Fruit fly (Drosophila melanogaster) whole organism, embryonic: Measurements from ENCODE around the gene nompC.

ENCODE experiments used
- Atf-2 ChIP-seq: fragments of 200-800 bp; sonication (Bioruptor generic); optimal IDR thresholded peaks from 2 replicates; lab custom pipeline; 2016; ENCODE audit warnings: missing biosample characterization, missing genetic modification characterization
- Awh ChIP-seq: fragments of 200-800 bp; sonication (Bioruptor generic); IDR thresholded peaks from 2 replicates; pipeline ENCODE4, ENCODE4 v1.3.6; 2022; ENCODE audit warnings: missing biosample characterization, missing genetic modification characterization
- BEAF-32 ChIP-seq: fragments of 200-800 bp; sonication (Bioruptor generic); optimal IDR thresholded peaks from 3 replicates; lab custom pipeline; 2017; ENCODE audit warnings: missing biosample characterization, missing genetic modification characterization, mild to moderate bottlenecking, moderate library complexity, missing genetic modification reagents
- Bgb ChIP-seq: fragments of 200-800 bp; sonication (Bioruptor generic); IDR thresholded peaks from 2 replicates; pipeline ENCODE4 v1.3.6; 2022; ENCODE audit warnings: missing biosample characterization, missing genetic modification characterization; ENCODE audit not compliant: partially characterized antibody
- BtbVII ChIP-seq: fragments of 200-800 bp; sonication (Bioruptor generic); optimal IDR thresholded peaks from 3 replicates; lab custom pipeline; 2017; ENCODE audit warnings: missing biosample characterization, mild to moderate bottlenecking, missing genetic modification characterization
- CG11504 ChIP-seq: fragments of 200-800 bp; sonication (Bioruptor generic); optimal IDR thresholded peaks from 3 replicates; lab custom pipeline; 2019; ENCODE audit warnings: missing biosample characterization, mild to moderate bottlenecking, missing genetic modification characterization, moderate library complexity
- CG1233 ChIP-seq: fragments of 200-800 bp; sonication (Bioruptor generic); optimal IDR thresholded peaks from 4 replicates; lab custom pipeline; 2018; ENCODE audit warnings: missing biosample characterization, mild to moderate bottlenecking, missing genetic modification characterization
- CG14050 ChIP-seq: fragments of 200-800 bp; sonication (Bioruptor generic); IDR thresholded peaks from 3 replicates; pipeline ENCODE4 v1.3.6; 2022; ENCODE audit warnings: missing biosample characterization, missing genetic modification characterization
- CG15269 ChIP-seq: fragments of 200-800 bp; sonication (Bioruptor generic); optimal IDR thresholded peaks from 2 replicates; lab custom pipeline; 2018; ENCODE audit warnings: missing biosample characterization, mild to moderate bottlenecking, missing genetic modification characterization, moderate library complexity
- CG1529 ChIP-seq: fragments of 200-800 bp; sonication (Bioruptor generic); optimal IDR thresholded peaks from 3 replicates; lab custom pipeline; 2018; ENCODE audit warnings: missing biosample characterization, missing genetic modification characterization
- CG15479 ChIP-seq: fragments of 200-800 bp; sonication (Bioruptor generic); optimal IDR thresholded peaks from 3 replicates; lab custom pipeline; 2019; ENCODE audit warnings: missing biosample characterization, mild to moderate bottlenecking, missing genetic modification characterization, moderate library complexity
- CG17186 ChIP-seq: fragments of 200-800 bp; sonication (Bioruptor generic); optimal IDR thresholded peaks from 3 replicates; lab custom pipeline; 2017; ENCODE audit warnings: missing biosample characterization, missing genetic modification reagents, missing genetic modification characterization
- CG17361 ChIP-seq: fragments of 200-800 bp; sonication (Bioruptor generic); IDR thresholded peaks from 3 replicates; pipeline ENCODE4 v1.3.6; 2022; ENCODE audit warnings: missing biosample characterization, missing genetic modification characterization
- CG30020 ChIP-seq: fragments of 200-800 bp; optimal IDR thresholded peaks from 2 replicates; lab custom pipeline; 2019; ENCODE audit warnings: missing biosample characterization, mild to moderate bottlenecking, missing genetic modification characterization, moderate library complexity
- CG32772 ChIP-seq: fragments of 200-800 bp; sonication (Bioruptor generic); IDR thresholded peaks from 2 replicates; pipeline ENCODE4 v1.3.6; 2022; ENCODE audit warnings: missing biosample characterization, missing genetic modification characterization
- CG33213 ChIP-seq: fragments of 200-800 bp; sonication (Bioruptor generic); optimal IDR thresholded peaks from 3 replicates; lab custom pipeline; 2016; ENCODE audit warnings: missing biosample characterization, missing genetic modification characterization
- CG4328 ChIP-seq: fragments of 200-800 bp; sonication (Bioruptor generic); optimal IDR thresholded peaks from 3 replicates; lab custom pipeline; 2017; ENCODE audit warnings: missing biosample characterization, missing genetic modification reagents, missing genetic modification characterization
- CG4360 ChIP-seq: fragments of 200-800 bp; sonication (Bioruptor generic); IDR thresholded peaks from 2 replicates; pipeline ENCODE4 v1.3.6; 2022; ENCODE audit warnings: missing biosample characterization, missing genetic modification characterization
- CG8478 ChIP-seq: fragments of >200 bp; optimal IDR thresholded peaks from 2 replicates; lab custom pipeline; 2018
- CG9215 ChIP-seq: fragments of 200-800 bp; sonication (Bioruptor generic); IDR thresholded peaks from 2 replicates; pipeline ENCODE4 v1.3.6; 2022; ENCODE audit warnings: missing biosample characterization, missing genetic modification characterization
- CG9932 ChIP-seq: fragments of 200-800 bp; sonication (Bioruptor generic); IDR thresholded peaks from 2 replicates; pipeline ENCODE4 v1.3.6; 2022; ENCODE audit warnings: missing biosample characterization, missing genetic modification characterization
- D ChIP-seq, 2 experiments: fragments of 200-800 bp in 1 of 2; fragments of >200 bp in 1 of 2; sonication (Bioruptor generic) in 1 of 2; optimal IDR thresholded peaks; 2 replicates in 1 of 2; 3 replicates in 1 of 2; lab custom pipeline; 2017; ENCODE audit warnings: mild to moderate bottlenecking in 1 of 2, missing biosample characterization in 1 of 2, missing genetic modification characterization in 1 of 2, missing genetic modification reagents in 1 of 2
- Dfd ChIP-seq, 2 experiments: fragments of >200 bp; optimal IDR thresholded peaks; 2 replicates each; lab custom pipeline; 2017; ENCODE audit warnings: missing biosample characterization in 2 of 2, missing genetic modification characterization in 2 of 2
- E2f2 ChIP-seq: fragments of 200-800 bp; sonication (Bioruptor generic); IDR thresholded peaks from 2 replicates; pipeline ENCODE4 v1.3.6; 2022; ENCODE audit warnings: missing biosample characterization, missing genetic modification characterization
- Eip74EF ChIP-seq, 2 experiments: fragments of 200-800 bp in 1 of 2; fragments of >200 bp in 1 of 2; sonication (Bioruptor generic) in 1 of 2; optimal IDR thresholded peaks; 2 replicates each; lab custom pipeline; 2017 to 2019; ENCODE audit warnings: missing biosample characterization in 2 of 2, missing genetic modification characterization in 2 of 2, mild to moderate bottlenecking in 1 of 2, moderate library complexity in 1 of 2
- Gsc ChIP-seq: fragments of 200-800 bp; sonication (Bioruptor generic); IDR thresholded peaks from 2 replicates; pipeline ENCODE4 v1.3.6; 2022; ENCODE audit warnings: missing biosample characterization, missing genetic modification characterization
- H15 ChIP-seq: fragments of 200-800 bp; sonication (Bioruptor generic); IDR thresholded peaks from 3 replicates; pipeline ENCODE4 v1.3.6; 2022; ENCODE audit warnings: missing biosample characterization, missing genetic modification characterization
- Ravus ChIP-seq: fragments of 200-800 bp; sonication (Bioruptor generic); IDR thresholded peaks from 2 replicates; pipeline ENCODE4 v1.3.6; 2022; ENCODE audit warnings: missing biosample characterization, missing genetic modification characterization
- Sox100B ChIP-seq: fragments of 200-800 bp; sonication (Bioruptor generic); optimal IDR thresholded peaks from 3 replicates; lab custom pipeline; 2018; ENCODE audit warnings: missing biosample characterization, mild to moderate bottlenecking, missing genetic modification characterization
- ac ChIP-seq: fragments of 200-800 bp; sonication (Bioruptor generic); optimal IDR thresholded peaks from 3 replicates; lab custom pipeline; 2017; ENCODE audit warnings: missing biosample characterization, mild to moderate bottlenecking, missing genetic modification characterization
- cad ChIP-seq: fragments of >200 bp; optimal IDR thresholded peaks from 2 replicates; lab custom pipeline; 2017; ENCODE audit warnings: missing biosample characterization, missing genetic modification characterization
- fd96Cb ChIP-seq: fragments of 200-800 bp; sonication (Bioruptor generic); optimal IDR thresholded peaks from 2 replicates; lab custom pipeline; 2018; ENCODE audit warnings: missing biosample characterization, mild to moderate bottlenecking, missing genetic modification characterization, moderate library complexity
- grau ChIP-seq: fragments of 200-800 bp; optimal IDR thresholded peaks from 3 replicates; lab custom pipeline; 2019; ENCODE audit warnings: missing biosample characterization, mild to moderate bottlenecking, missing genetic modification characterization, moderate library complexity
- knrl ChIP-seq: fragments of 200-800 bp; sonication (Bioruptor generic); IDR thresholded peaks from 3 replicates; pipeline ENCODE4 v1.3.6; 2022; ENCODE audit warnings: missing biosample characterization, missing genetic modification characterization; ENCODE audit not compliant: partially characterized antibody
- nmo ChIP-seq: fragments of 200-800 bp; sonication (Bioruptor generic); optimal IDR thresholded peaks from 2 replicates; lab custom pipeline; 2018; ENCODE audit warnings: missing biosample characterization, mild to moderate bottlenecking, missing genetic modification characterization, moderate library complexity
- otp ChIP-seq: fragments of 200-800 bp; sonication (Bioruptor generic); IDR thresholded peaks from 3 replicates; pipeline ENCODE4, ENCODE4 v1.3.6; 2022; ENCODE audit warnings: missing biosample characterization, missing genetic modification characterization
- pho ChIP-seq: fragments of 200-800 bp; sonication (Bioruptor generic); optimal IDR thresholded peaks from 2 replicates; lab custom pipeline; 2016; ENCODE audit warnings: missing biosample characterization, missing genetic modification characterization
- prd ChIP-seq, 3 experiments: fragments of >200 bp in 2 of 3; fragments of 200-800 bp in 1 of 3; sonication (Bioruptor generic) in 1 of 3; optimal IDR thresholded peaks in 2 of 3; IDR thresholded peaks in 1 of 3; 2 replicates in 2 of 3; 3 replicates in 1 of 3; pipeline versions ENCODE4 v1.3.6 to Lab custom; 2017 to 2022; ENCODE audit warnings: missing biosample characterization in 1 of 3, missing genetic modification characterization in 1 of 3
- repo ChIP-seq: fragments of 200-800 bp; sonication (Bioruptor generic); optimal IDR thresholded peaks from 2 replicates; lab custom pipeline; 2016; ENCODE audit warnings: missing biosample characterization, missing genetic modification characterization
- sima ChIP-seq: fragments of 200-800 bp; sonication (Bioruptor generic); optimal IDR thresholded peaks from 2 replicates; lab custom pipeline; 2016; ENCODE audit warnings: missing biosample characterization, missing genetic modification characterization
- sisA ChIP-seq: fragments of 200-800 bp; sonication (Bioruptor generic); IDR thresholded peaks from 2 replicates; pipeline ENCODE4 v1.3.6; 2022; ENCODE audit warnings: missing biosample characterization, missing genetic modification characterization
- sob ChIP-seq: fragments of 200-800 bp; sonication (Bioruptor generic); IDR thresholded peaks from 2 replicates; pipeline ENCODE4 v1.3.6; 2022; ENCODE audit warnings: missing biosample characterization, missing genetic modification characterization
- tll ChIP-seq, 2 experiments: fragments of 200-800 bp in 1 of 2; fragments of >200 bp in 1 of 2; sonication (Bioruptor generic) in 1 of 2; optimal IDR thresholded peaks; 2 replicates each; lab custom pipeline; 2017 to 2019; ENCODE audit warnings: missing biosample characterization in 2 of 2, missing genetic modification characterization in 2 of 2, mild to moderate bottlenecking in 1 of 2, moderate library complexity in 1 of 2
- zen ChIP-seq: fragments of 200-800 bp; sonication (Bioruptor generic); optimal IDR thresholded peaks from 3 replicates; lab custom pipeline; 2018; ENCODE audit warnings: missing biosample characterization, mild to moderate bottlenecking, missing genetic modification characterization, moderate library complexity

nompC gene

dm6 chr2L:5403552-5404330, 57.7 kb downstream of the nompC start, which contains the start of gene H15 (continued):
- no peak for TF ChIP-seq CG1233
- TF ChIP-seq knrl (GFP tag; lab: Robert Waterston, UW), result peak; percentile 23; the same call in 1 of the 3 replicates
- TF ChIP-seq CG30020 (tag; lab: Kevin White, UChicago), result no peak
- TF ChIP-seq sima (GFP tag; lab: Kevin White, UChicago), result no peak
- no peak for TF ChIP-seq pho (GFP tag; lab: Kevin White, UChicago)
- no peak for TF ChIP-seq CG14050 (GFP tag; lab: Robert Waterston, UW)
- no peak for TF ChIP-seq grau (tag; lab: Kevin White, UChicago)
- peak; percentile 85 for TF ChIP-seq Bgb (GFP tag; lab: Robert Waterston, UW)
- no peak for TF ChIP-seq CG4328 (GFP tag; lab: Kevin White, UChicago)
- no peak for TF ChIP-seq Sox100B (GFP tag; lab: Kevin White, UChicago)
- no peak for TF ChIP-seq otp (GFP tag; lab: Robert Waterston, UW)
- no peak for TF ChIP-seq Awh (GFP tag; lab: Robert Waterston, UW)
- peak; percentile 48 for TF ChIP-seq CG11504 (tag; lab: Kevin White, UChicago)

- no peak for TF ChIP-seq prd (optimal IDR thresholded peaks at IDR 0.05; lab: Kevin White, UChicago)
- TF ChIP-seq prd (GFP tag; IDR thresholded peaks at IDR 0.05; lab: Robert Waterston, UW), result 0 out of 3 replicates have a peak, but pooled peaks have one; percentile 6
- TF ChIP-seq BtbVII, result no peak
- no peak for TF ChIP-seq CG32772
- no peak for TF ChIP-seq Ravus (GFP tag; lab: Robert Waterston, UW)
- no peak for TF ChIP-seq CG17361
- peak; percentile 7 for TF ChIP-seq CG8478 (lab: Kevin White, UChicago)
- no peak for TF ChIP-seq CG33213 (GFP tag; lab: Kevin White, UChicago)
- no peak for TF ChIP-seq CG1529 (GFP tag; lab: Kevin White, UChicago)
- 0 out of 2 replicates have a peak, but pooled peaks have one; percentile 27 for TF ChIP-seq CG9215 (GFP tag; lab: Robert Waterston, UW)
- no peak for TF ChIP-seq repo (GFP tag; lab: Kevin White, UChicago)
- TF ChIP-seq CG11504 (tag; lab: Kevin White, UChicago), result peak; percentile 20
- TF ChIP-seq H15 (GFP tag; lab: Robert Waterston, UW), result peak; percentile 55; the same call in 1 of the 3 replicates
- peak; percentile 64 for TF ChIP-seq CG4360 (GFP tag; lab: Robert Waterston, UW)
- 0 out of 2 replicates have a peak, but pooled peaks have one; percentile 20 for TF ChIP-seq CG9932 (GFP tag; lab: Robert Waterston, UW)
- no peak for TF ChIP-seq Atf-2
- peak in 1 of 2 experiments; percentile 71 for TF ChIP-seq Dfd (GFP tag; optimal IDR thresholded peaks at IDR 0.05; lab: Kevin White, UChicago)
- TF ChIP-seq E2f2, result no peak
Measured at dm6 chr2L:5406958-5407357, 61.0 kb downstream of the nompC start.

dm6 chr2L:5410323-5410722, 64.3 kb downstream of the nompC start:
- TF ChIP-seq Gsc (no peak), cad (GFP tag; lab: Kevin White, UChicago) (peak; percentile 45), tll (GFP tag; optimal IDR thresholded peaks at IDR 0.05; lab: Kevin White, UChicago) (peak in 1 of 2 experiments; percentile 93), CG15479 (GFP tag; lab: Kevin White, UChicago) (peak; percentile 98), CG17186 (GFP tag; lab: Kevin White, UChicago) (no peak), fd96Cb (tag; lab: Kevin White, UChicago) (no peak), sisA (no peak), CG15269 (tag; lab: Kevin White, UChicago) (no peak), zen (peak; percentile 89), prd (optimal IDR thresholded peaks at IDR 0.05; lab: Kevin White, UChicago) (no peak), prd (GFP tag; IDR thresholded peaks at IDR 0.05; lab: Robert Waterston, UW) (peak; percentile 66; the same call in 2 of the 3 replicates), D (optimal IDR thresholded peaks at IDR 0.05; lab: Kevin White, UChicago) (peak; percentile 86), D (GFP tag; optimal IDR thresholded peaks at IDR 0.05; lab: Kevin White, UChicago) (no peak), ac (GFP tag; lab: Kevin White, UChicago) (no peak), nmo (GFP tag; lab: Kevin White, UChicago) (no peak), sob (GFP tag; lab: Robert Waterston, UW) (no peak), Eip74EF (GFP tag; optimal IDR thresholded peaks at IDR 0.05; lab: Kevin White, UChicago) (no peak), BEAF-32 (GFP tag; lab: Kevin White, UChicago) (no peak)
